Worm (Caenorhabditis elegans) whole organism, midembryonic: Measurements from ENCODE around the gene F01D5.1.

Source experiments
- T22C8.4 ChIP-seq: fragments of 200-800 bp; sonication (Bioruptor generic); IDR thresholded peaks from 2 replicates; pipeline ENCODE4 v1.3.6; 2022; ENCODE audit warnings: missing genetic modification characterization, missing compliant biosample characterization
- ztf-23 ChIP-seq: fragments of 200-800 bp; sonication (Bioruptor generic); IDR thresholded peaks from 2 replicates; pipeline ENCODE4 v1.3.6; 2022; ENCODE audit warnings: missing genetic modification reagents, missing genetic modification characterization, missing compliant biosample characterization
- ztf-29 ChIP-seq: fragments of 200-800 bp; sonication (Bioruptor generic); IDR thresholded peaks from 2 replicates; pipeline ENCODE4 v1.3.6; 2022; ENCODE audit warnings: missing genetic modification reagents, missing genetic modification characterization, missing compliant biosample characterization

DNA sequence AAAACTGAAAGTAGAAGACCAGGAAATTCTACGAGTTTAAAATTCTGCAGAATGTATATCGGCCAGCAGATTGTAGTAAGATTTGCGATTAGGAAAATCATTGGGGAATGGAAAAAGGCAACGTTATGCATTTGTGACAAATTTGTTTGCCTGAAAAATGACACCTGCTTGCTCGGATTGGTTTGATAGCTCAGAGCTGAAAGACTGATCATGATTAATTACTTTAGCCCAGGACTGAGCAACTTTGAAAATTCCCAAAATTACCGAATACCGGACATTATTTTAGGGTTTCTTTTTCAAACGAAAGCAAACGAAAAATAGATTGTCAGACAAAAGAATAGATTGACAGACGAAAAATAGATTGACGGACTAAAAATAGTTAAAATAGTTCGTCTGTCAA lies 12.8 kb downstream of the F01D5.1 start, which contains the start of gene sre-47:
- TF ChIP-seq T22C8.4 (GFP tag; lab: Robert Waterston, UW) (no peak), ztf-29 (GFP tag; lab: Robert Waterston, UW) (no peak), ztf-23 (no peak)
